Worm (Caenorhabditis elegans) whole organism, early embryonic: ENCODE measurements around the gene nhr-196.

Experiments used
- aly-1 ChIP-seq: sonication (generic microtip); optimal IDR thresholded peaks from 2 replicates; lab custom pipeline; 2016; ENCODE audit warnings: missing genetic modification characterization, missing compliant biosample characterization
- ama-1 ChIP-seq: fragments of 150-350 bp; optimal IDR thresholded peaks from 2 replicates; lab custom pipeline; 2014
- tbx-37 ChIP-seq: fragments of 200-800 bp; sonication (Bioruptor generic); conservative IDR thresholded peaks from 2 replicates; pipeline ENCODE4 v1.3.6; 2022; ENCODE audit warnings: missing genetic modification reagents, missing genetic modification characterization, missing compliant biosample characterization

DNA sequence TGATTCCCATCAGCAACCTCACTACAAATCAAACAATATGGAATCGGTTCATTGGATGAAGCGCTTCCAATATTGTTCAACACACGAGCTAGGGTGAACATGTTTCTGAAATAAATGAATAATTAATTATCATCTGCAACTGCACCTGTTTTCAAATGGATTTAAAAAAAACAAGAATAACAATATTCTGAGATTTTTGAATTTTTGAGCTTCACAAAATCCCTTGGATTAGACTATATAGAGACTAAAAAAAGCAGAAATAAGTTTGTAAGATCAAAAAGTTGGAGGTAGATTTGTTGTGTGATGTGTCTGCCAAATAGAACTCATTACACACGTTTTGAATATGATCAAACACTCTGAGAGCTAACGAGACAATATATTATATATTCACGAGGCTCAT is 14.3 kb downstream of the nhr-196 start, which contains the start of gene nhr-199:
- TF ChIP-seq ama-1 (no peak), aly-1 (tag; lab: Kevin White, UChicago) (no peak), tbx-37 (GFP tag; lab: Robert Waterston, UW) (no peak)
